Fruit fly (Drosophila melanogaster): ENCODE data around the gene kuz.

dm6 chr2L:13641046-13641445 lies 91.1 kb downstream of the kuz start:
- no peak for TF ChIP-seq rgr (GFP tag; optimal IDR thresholded peaks at IDR 0.05)
- no peak for TF ChIP-seq Myc (optimal IDR thresholded peaks at IDR 0.05)
- no peak for TF ChIP-seq Rel (GFP tag; optimal IDR thresholded peaks at IDR 0.05)
- no peak for TF ChIP-seq Rel (tag; optimal IDR thresholded peaks at IDR 0.05)
- TF ChIP-seq br (GFP tag; optimal IDR thresholded peaks at IDR 0.05) = no peak
- TF ChIP-seq h (GFP tag; optimal IDR thresholded peaks at IDR 0.05) = no peak
- TF ChIP-seq psq (GFP tag; optimal IDR thresholded peaks at IDR 0.05) = no peak
- no peak for TF ChIP-seq Abd-B (GFP tag; optimal IDR thresholded peaks at IDR 0.05)
- no peak for TF ChIP-seq pan (optimal IDR thresholded peaks at IDR 0.05)
- TF ChIP-seq GATAd (GFP tag; optimal IDR thresholded peaks at IDR 0.05) = no peak
- no peak for TF ChIP-seq usp (GFP tag; optimal IDR thresholded peaks at IDR 0.05)
- TF ChIP-seq dsf (GFP tag; optimal IDR thresholded peaks at IDR 0.05; ENCODE audit: borderline replicate concordance) = no peak
- no peak for TF ChIP-seq OdsH (GFP tag; optimal IDR thresholded peaks at IDR 0.05)
- TF ChIP-seq HLH106 (tag; optimal IDR thresholded peaks at IDR 0.05) = no peak

Measured in whole organism, wandering third instar larva.